Worm (Caenorhabditis elegans): Measurements from ENCODE around the gene BE10.5.

Gene BE10.5

DNA sequence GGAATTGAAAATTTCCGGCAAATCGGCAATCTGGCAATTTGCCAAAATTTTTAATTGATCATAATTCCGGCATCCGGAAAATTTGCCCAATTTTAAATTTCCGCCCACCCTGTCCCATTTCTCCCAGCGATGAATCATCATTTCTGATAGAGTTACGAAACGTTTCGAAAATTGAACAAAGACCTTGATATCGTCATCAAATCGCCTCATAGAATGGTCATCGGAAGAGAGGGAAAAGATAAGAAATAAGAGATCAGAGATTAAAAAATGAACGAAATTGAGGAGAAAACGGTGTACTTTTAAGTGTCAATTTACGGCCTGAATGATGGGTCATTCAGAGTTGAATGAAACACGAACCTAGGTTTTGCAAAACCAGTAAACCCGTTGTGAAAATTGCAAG lies 41.0 kb upstream of the BE10.5 start:
- TF ChIP-seq nhr-25 (tag; optimal IDR thresholded peaks at IDR 0.05) (peak; percentile 19), peb-1 (tag; optimal IDR thresholded peaks at IDR 0.05) (no peak), sem-4 (tag; optimal IDR thresholded peaks at IDR 0.05) (peak; percentile 66), nhr-129 (tag; optimal IDR thresholded peaks at IDR 0.05) (no peak), sma-9 (GFP tag; optimal IDR thresholded peaks at IDR 0.05) (peak; percentile 80), sma-9 (tag; optimal IDR thresholded peaks at IDR 0.05) (no peak), blmp-1 (tag; optimal IDR thresholded peaks at IDR 0.05; ENCODE audit: insufficient read depth) (peak; percentile 37), fos-1 (tag; optimal IDR thresholded peaks at IDR 0.05) (peak; percentile 92), sma-3 (GFP tag; optimal IDR thresholded peaks at IDR 0.05) (peak; percentile 2)

DNA sequence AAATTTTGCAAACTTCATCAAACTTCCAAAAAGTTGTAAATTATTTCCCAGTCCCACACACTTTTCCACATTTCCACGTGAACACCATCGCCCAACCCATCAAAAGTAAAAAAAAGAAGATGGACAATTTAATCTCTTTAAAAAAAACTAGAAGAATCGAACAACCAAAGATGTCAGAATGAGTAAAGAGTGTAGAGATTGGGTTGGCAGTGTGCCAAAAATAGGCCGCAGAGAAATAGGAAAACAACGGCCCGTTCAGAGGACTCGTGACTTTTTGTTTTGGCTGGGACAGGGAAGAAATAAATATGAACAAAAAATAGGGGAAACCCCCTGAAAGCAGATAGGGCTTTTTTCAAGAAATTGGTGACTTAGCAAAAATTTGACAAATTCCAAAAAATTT lies 36.2 kb upstream of the BE10.5 start:
- no peak for TF ChIP-seq nhr-237 (tag; optimal IDR thresholded peaks at IDR 0.05)
- no peak for TF ChIP-seq nhr-6 (tag; optimal IDR thresholded peaks at IDR 0.05)
- no peak for TF ChIP-seq nhr-11 (tag; optimal IDR thresholded peaks at IDR 0.05)
- no peak for TF ChIP-seq fos-1 (tag; optimal IDR thresholded peaks at IDR 0.05)
- TF ChIP-seq aly-2 (tag; optimal IDR thresholded peaks at IDR 0.05): no peak
- TF ChIP-seq sma-9 (GFP tag; optimal IDR thresholded peaks at IDR 0.05): peak; percentile 83
- TF ChIP-seq sma-9 (tag; optimal IDR thresholded peaks at IDR 0.05): no peak
- no peak for TF ChIP-seq nhr-129 (tag; optimal IDR thresholded peaks at IDR 0.05)
- peak; percentile 49 for TF ChIP-seq nhr-25 (tag; optimal IDR thresholded peaks at IDR 0.05)
- peak; percentile 14 for TF ChIP-seq blmp-1 (tag; optimal IDR thresholded peaks at IDR 0.05; ENCODE audit: insufficient read depth)
- TF ChIP-seq sma-3 (GFP tag; optimal IDR thresholded peaks at IDR 0.05): peak; percentile 4
- peak; percentile 85 for TF ChIP-seq sem-4 (tag; optimal IDR thresholded peaks at IDR 0.05)
- TF ChIP-seq lsy-2 (tag; optimal IDR thresholded peaks at IDR 0.05): peak in 1 of 2 experiments; percentile 19

DNA sequence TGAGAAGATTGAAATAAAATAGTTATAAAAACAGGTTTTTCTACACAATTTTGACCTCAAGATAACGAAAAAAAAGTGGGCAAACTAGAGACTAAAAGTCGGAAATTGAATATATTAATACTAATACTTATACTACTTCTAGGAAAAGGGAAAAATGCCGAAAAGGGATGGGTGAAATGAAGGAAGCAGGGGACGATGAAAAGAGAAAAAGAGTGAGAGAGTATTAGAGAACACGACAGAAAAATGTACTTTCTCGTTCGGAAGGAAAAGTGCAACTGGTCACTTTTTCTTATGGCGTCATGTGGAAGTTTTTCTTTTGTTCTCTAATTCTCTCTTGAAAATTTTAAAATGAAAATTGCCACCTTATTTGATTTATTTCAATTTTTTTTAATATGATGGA lies 34.7 kb upstream of the BE10.5 start:
- peak; percentile 47 for TF ChIP-seq skn-1 (tag; optimal IDR thresholded peaks at IDR 0.05)
- TF ChIP-seq ama-1 (optimal IDR thresholded peaks at IDR 0.05): no peak
- TF ChIP-seq blmp-1 (tag; optimal IDR thresholded peaks at IDR 0.05; ENCODE audit: insufficient read depth): peak; percentile 96
- peak; percentile 99 for TF ChIP-seq sma-9 (GFP tag; optimal IDR thresholded peaks at IDR 0.05)
- TF ChIP-seq sma-9 (tag; optimal IDR thresholded peaks at IDR 0.05): no peak
- TF ChIP-seq nhr-10 (tag; optimal IDR thresholded peaks at IDR 0.05): no peak
- peak; percentile 62 for TF ChIP-seq nhr-6 (tag; optimal IDR thresholded peaks at IDR 0.05)
- no peak for TF ChIP-seq R02D3.7 (tag; optimal IDR thresholded peaks at IDR 0.05)
- peak; percentile 44 for TF ChIP-seq nhr-25 (tag; optimal IDR thresholded peaks at IDR 0.05)
- TF ChIP-seq ztf-11 (tag; optimal IDR thresholded peaks at IDR 0.05): no peak
- no peak for TF ChIP-seq ZK546.5 (tag; optimal IDR thresholded peaks at IDR 0.05)
- TF ChIP-seq nhr-129 (tag; optimal IDR thresholded peaks at IDR 0.05): no peak
- TF ChIP-seq aly-2 (tag; optimal IDR thresholded peaks at IDR 0.05): no peak
- no peak for TF ChIP-seq elt-3 (tag; optimal IDR thresholded peaks at IDR 0.05)
- peak; percentile 95 for TF ChIP-seq fos-1 (tag; optimal IDR thresholded peaks at IDR 0.05)
- peak; percentile 88 for TF ChIP-seq egl-27 (tag; optimal IDR thresholded peaks at IDR 0.05)
- TF ChIP-seq nhr-237 (tag; optimal IDR thresholded peaks at IDR 0.05): no peak
- peak; percentile 79 for TF ChIP-seq unc-55 (GFP tag; optimal IDR thresholded peaks at IDR 0.05)
- TF ChIP-seq sem-4 (tag; optimal IDR thresholded peaks at IDR 0.05): peak; percentile 97
- no peak for TF ChIP-seq nhr-77 (tag; optimal IDR thresholded peaks at IDR 0.05)
- peak; percentile 80 for TF ChIP-seq C34F6.9 (tag; optimal IDR thresholded peaks at IDR 0.05)
- no peak for TF ChIP-seq lin-11 (tag; optimal IDR thresholded peaks at IDR 0.05)
- TF ChIP-seq ztf-1 (GFP tag; conservative IDR thresholded peaks at IDR 0.05): no peak
- peak; percentile 29 to 88 for TF ChIP-seq lsy-2 (tag; optimal IDR thresholded peaks at IDR 0.05)
- peak; percentile 69 for TF ChIP-seq lin-13 (GFP tag; optimal IDR thresholded peaks at IDR 0.05)
- TF ChIP-seq crh-2 (tag; optimal IDR thresholded peaks at IDR 0.05): peak; percentile 82
- no peak for TF ChIP-seq lin-39 (tag; optimal IDR thresholded peaks at IDR 0.05)
- TF ChIP-seq snpc-4 (tag; optimal IDR thresholded peaks at IDR 0.05): no peak
- TF ChIP-seq mab-5 (tag; optimal IDR thresholded peaks at IDR 0.05): peak; percentile 38
- peak; percentile 13 for TF ChIP-seq ztf-4 (tag; optimal IDR thresholded peaks at IDR 0.05)
- TF ChIP-seq ceh-82 (tag; optimal IDR thresholded peaks at IDR 0.05): no peak
- TF ChIP-seq nhr-23 (tag; optimal IDR thresholded peaks at IDR 0.05): no peak
- TF ChIP-seq Y55F3AM.14 (GFP tag; optimal IDR thresholded peaks at IDR 0.05): peak; percentile 64
- TF ChIP-seq zag-1 (tag; optimal IDR thresholded peaks at IDR 0.05): peak; percentile 41
- no peak for TF ChIP-seq mbf-1 (tag; optimal IDR thresholded peaks at IDR 0.05)
- peak; percentile 90 for TF ChIP-seq nhr-21 (tag; optimal IDR thresholded peaks at IDR 0.05)
- TF ChIP-seq gmeb-1 (tag; optimal IDR thresholded peaks at IDR 0.05): peak; percentile 2
- TF ChIP-seq nhr-11 (tag; optimal IDR thresholded peaks at IDR 0.05): no peak
- TF ChIP-seq alr-1 (tag; optimal IDR thresholded peaks at IDR 0.05): no peak
- TF ChIP-seq ceh-16 (tag; optimal IDR thresholded peaks at IDR 0.05): peak; percentile 23
- peak; percentile 74 for TF ChIP-seq sma-3 (GFP tag; optimal IDR thresholded peaks at IDR 0.05)
- TF ChIP-seq unc-62 (GFP tag; optimal IDR thresholded peaks at IDR 0.05): no peak
- TF ChIP-seq mdl-1 (tag; optimal IDR thresholded peaks at IDR 0.05): peak; percentile 40 to 83
- TF ChIP-seq F13H6.1 (tag; optimal IDR thresholded peaks at IDR 0.05): peak; percentile 99

Data from whole organism, L2 larva.